Worm (Caenorhabditis elegans): Measurements from ENCODE around the gene gln-1.

DNA sequence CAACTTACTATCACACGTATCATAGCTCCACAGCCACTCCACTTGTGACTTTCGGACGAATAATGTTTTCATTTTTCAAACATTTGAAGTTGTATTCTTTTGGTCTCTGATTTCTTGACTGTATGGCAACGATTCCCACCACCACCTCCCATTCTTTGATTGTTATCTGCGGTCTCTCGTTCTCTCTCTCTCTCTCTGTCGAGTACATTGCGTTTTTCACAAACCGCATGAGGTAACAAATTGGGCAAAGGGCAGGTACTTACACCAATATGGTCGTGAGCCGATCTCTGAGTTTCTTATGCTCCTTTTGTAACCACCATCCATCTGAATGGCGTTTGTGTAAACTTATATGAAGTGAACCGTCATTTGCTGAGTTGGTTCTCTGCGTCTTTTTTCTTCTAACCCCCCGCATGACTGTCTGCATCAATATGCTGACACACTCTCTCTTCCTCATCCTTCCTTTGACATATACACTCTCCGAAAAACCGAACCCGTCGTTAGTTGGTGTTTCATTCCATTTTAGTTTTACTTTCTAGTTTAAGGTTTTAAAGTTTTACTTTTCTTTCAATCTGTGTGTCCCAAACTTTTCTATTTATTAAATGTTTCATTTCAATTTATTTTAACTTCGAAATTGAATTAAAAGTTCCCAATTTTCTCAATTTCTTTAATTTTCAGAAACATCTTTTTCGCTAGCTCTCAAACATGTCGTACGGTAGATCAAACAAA, at the start of gene gln-1:
- TF ChIP-seq lin-39 (tag; optimal IDR thresholded peaks at IDR 0.05) (no peak), Y75B8A.6 (GFP tag; IDR thresholded peaks at IDR 0.05) (no peak), egl-27 (tag; optimal IDR thresholded peaks at IDR 0.05) (no peak), nhr-28 (tag; optimal IDR thresholded peaks at IDR 0.05) (peak; percentile 66)
